Worm (Caenorhabditis elegans): ENCODE data around the gene enu-3.2.

- no peak for TF ChIP-seq W03F9.2 (tag; optimal IDR thresholded peaks at IDR 0.05)
- no peak for TF ChIP-seq him-1 (tag; optimal IDR thresholded peaks at IDR 0.05)
- no peak for TF ChIP-seq dao-5 (tag; optimal IDR thresholded peaks at IDR 0.05)
Measured at ce11 chrIII:4767869-4768645, 17.0 kb downstream of the enu-3.2 start.

Measured in whole organism, L4/young adult.